Worm (Caenorhabditis elegans): ENCODE measurements around the gene mtre-1.

ce11 chrII:8004157-8004556, 46.2 kb downstream of the mtre-1 start, which contains the start of gene pgp-11:
- TF ChIP-seq hnd-1 (tag; optimal IDR thresholded peaks at IDR 0.05) (no peak), ceh-13 (GFP tag; optimal IDR thresholded peaks at IDR 0.05) (no peak), flt-1 (GFP tag; IDR thresholded peaks at IDR 0.05) (no peak), ama-1 (optimal IDR thresholded peaks at IDR 0.05) (no peak), tbx-37 (GFP tag; conservative IDR thresholded peaks at IDR 0.05) (no peak)

All from whole organism, early embryonic.